Fruit fly (Drosophila melanogaster) ovary, adult (tissue): ENCODE data around the gene CG42709.

Source experiments
- CG17801 ChIP-seq: fragments of 200-800 bp; optimal IDR thresholded peaks from 2 replicates; lab custom pipeline; 2019; ENCODE audit warnings: missing biosample characterization, mild to moderate bottlenecking, missing genetic modification characterization, moderate library complexity; ENCODE audit not compliant: partially characterized antibody

CG42709 gene

DNA sequence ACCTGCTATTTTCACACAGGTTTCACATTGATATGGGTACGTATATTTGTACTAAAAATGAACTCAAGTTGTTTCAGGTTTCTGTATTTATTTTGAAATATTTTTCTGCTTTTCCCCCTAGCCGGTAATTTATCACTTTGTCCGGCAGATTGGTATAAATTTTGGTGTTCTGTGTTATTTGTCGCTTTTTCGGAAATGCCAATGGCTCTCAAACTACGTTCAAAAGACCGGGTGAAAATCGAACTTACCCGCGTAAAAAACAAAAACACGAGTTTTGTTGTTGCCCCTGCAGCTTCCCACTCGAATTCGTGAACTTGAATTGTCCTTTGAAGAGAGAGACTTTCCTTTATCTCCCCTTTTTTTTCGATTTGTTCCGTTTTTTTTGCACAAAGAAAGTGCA is 52.5 kb downstream of the CG42709 start:
- TF ChIP-seq CG17801 (GFP tag; lab: Kevin White, UChicago) = no peak

DNA sequence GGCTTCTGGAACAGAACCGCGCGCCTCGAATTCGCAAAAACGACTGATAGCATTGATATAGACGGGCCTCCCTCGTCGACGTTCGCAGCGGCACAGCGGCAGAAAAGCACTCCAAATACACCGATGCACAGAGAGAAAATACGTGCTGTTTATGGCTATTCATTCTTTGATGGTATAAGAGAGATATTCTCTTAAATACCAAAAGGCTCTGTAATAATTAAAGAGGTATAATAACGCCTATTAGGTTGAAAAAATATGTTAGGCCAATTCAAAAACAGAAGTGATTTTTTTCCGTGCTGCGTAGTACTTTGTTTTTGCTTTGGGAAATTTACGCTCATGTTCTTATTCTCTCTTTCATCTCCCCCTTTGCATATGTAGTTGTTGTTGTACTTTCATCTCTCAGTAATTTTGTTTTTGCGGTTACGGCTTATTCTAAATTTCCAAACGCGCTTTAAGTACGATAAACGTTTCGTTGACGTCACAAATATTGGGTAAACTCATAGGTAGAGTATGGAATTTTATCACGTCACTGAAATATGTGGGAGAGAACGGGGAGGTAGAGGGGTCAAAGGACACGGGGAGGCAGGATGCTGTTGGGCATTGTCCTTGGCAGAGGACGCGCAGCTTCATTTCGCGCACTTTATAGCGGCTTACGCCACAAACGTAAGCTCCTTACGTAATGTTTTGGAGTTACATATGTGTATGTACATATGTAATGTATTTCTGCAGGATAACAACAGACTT is 53.2 kb downstream of the CG42709 start, which contains the start of gene nebu:
Gene nebu (minus strand): TSS at position 51 of the 744 bp plus-strand sequence.
- peak; percentile 98 for TF ChIP-seq CG17801 (GFP tag; lab: Kevin White, UChicago)
